Fruit fly (Drosophila melanogaster) whole organism, wandering third instar larva: Measurements from ENCODE around the gene CG8042.

Experiments used
- Abd-B ChIP-seq: fragments of >200 bp; optimal IDR thresholded peaks from 2 replicates; lab custom pipeline; 2017; ENCODE audit warnings: missing biosample characterization, missing genetic modification characterization
- CG32264 ChIP-seq: fragments of 200-800 bp; sonication (Bioruptor generic); optimal IDR thresholded peaks from 2 replicates; lab custom pipeline; 2016; ENCODE audit warnings: missing biosample characterization, missing genetic modification characterization
- CrebA ChIP-seq: fragments of 200-800 bp; sonication (Bioruptor generic); optimal IDR thresholded peaks from 2 replicates; lab custom pipeline; 2016; ENCODE audit warnings: missing biosample characterization, mild to moderate bottlenecking, missing genetic modification characterization, borderline replicate concordance
- Dif ChIP-seq: fragments of 200-275, 200-300 bp; sonication (Bioruptor generic); optimal IDR thresholded peaks from 2 replicates; lab custom pipeline; 2018; ENCODE audit warnings: missing biosample characterization, missing genetic modification characterization; ENCODE audit not compliant: partially characterized antibody
- GATAd ChIP-seq: sonication (Bioruptor generic); optimal IDR thresholded peaks from 2 replicates; lab custom pipeline; 2016; ENCODE audit warnings: missing biosample characterization, missing genetic modification characterization
- HLH106 ChIP-seq: fragments of 200-800 bp; optimal IDR thresholded peaks from 3 replicates; lab custom pipeline; 2019; ENCODE audit warnings: missing biosample characterization, mild to moderate bottlenecking, missing genetic modification characterization, moderate library complexity
- Hr78 ChIP-seq: fragments of >200 bp; optimal IDR thresholded peaks from 2 replicates; lab custom pipeline; 2017; ENCODE audit warnings: missing biosample characterization, missing genetic modification characterization
- Hr83 ChIP-seq: fragments of 200-300 bp; sonication (Bioruptor generic); optimal IDR thresholded peaks from 2 replicates; lab custom pipeline; 2016; ENCODE audit warnings: missing biosample characterization, mild to moderate bottlenecking, missing genetic modification characterization, moderate library complexity; ENCODE audit not compliant: poor library complexity, severe bottlenecking
- Jra ChIP-seq: sonication (Bioruptor generic); optimal IDR thresholded peaks from 2 replicates; lab custom pipeline; 2016; ENCODE audit warnings: missing biosample characterization, missing genetic modification characterization
- Myc ChIP-seq: fragments of >200 bp; optimal IDR thresholded peaks from 2 replicates; lab custom pipeline; 2017
- N ChIP-seq: fragments of >200 bp; optimal IDR thresholded peaks from 2 replicates; lab custom pipeline; 2018; ENCODE audit warnings: missing biosample characterization, missing external identifiers, missing genetic modification characterization
- OdsH ChIP-seq: fragments of 200-800 bp; sonication (Bioruptor generic); optimal IDR thresholded peaks from 2 replicates; lab custom pipeline; 2016; ENCODE audit warnings: missing biosample characterization, mild to moderate bottlenecking, missing genetic modification characterization
- Rel ChIP-seq, 2 experiments: fragments of 200-800 bp; sonication (Bioruptor generic) in 1 of 2; optimal IDR thresholded peaks; 2 replicates in 1 of 2; 3 replicates in 1 of 2; lab custom pipeline; 2016 to 2019; ENCODE audit warnings: mild to moderate bottlenecking in 2 of 2, missing biosample characterization in 2 of 2, missing genetic modification characterization in 2 of 2, moderate library complexity in 1 of 2
- Sp1 ChIP-seq: fragments of 200-800 bp; sonication (Bioruptor generic); optimal IDR thresholded peaks from 3 replicates; lab custom pipeline; 2019; ENCODE audit warnings: missing biosample characterization, mild to moderate bottlenecking, missing genetic modification characterization, moderate library complexity
- Vsx2 ChIP-seq: fragments of 200-300, 225-300 bp; sonication (Bioruptor generic); optimal IDR thresholded peaks from 2 replicates; lab custom pipeline; 2018; ENCODE audit warnings: missing biosample characterization, missing genetic modification characterization; ENCODE audit not compliant: partially characterized antibody
- dl ChIP-seq, 2 experiments: fragments of 175-275, 200-275 bp in 1 of 2; fragments of 200-275 bp in 1 of 2; sonication (Bioruptor generic); optimal IDR thresholded peaks; lab custom pipeline; 2018; ENCODE audit warnings: mild to moderate bottlenecking in 2 of 2, missing biosample characterization in 2 of 2, missing genetic modification characterization in 2 of 2, moderate library complexity in 2 of 2; ENCODE audit not compliant: partially characterized antibody in 2 of 2, insufficient read depth in 1 of 2
- dmrt93B ChIP-seq: fragments of 200-800 bp; sonication (Bioruptor generic); optimal IDR thresholded peaks from 2 replicates; lab custom pipeline; 2018; ENCODE audit warnings: missing biosample characterization, mild to moderate bottlenecking, missing genetic modification characterization
- dsf ChIP-seq: sonication (Bioruptor generic); optimal IDR thresholded peaks from 2 replicates; lab custom pipeline; 2016; ENCODE audit warnings: missing biosample characterization, missing genetic modification characterization, borderline replicate concordance
- ey ChIP-seq: fragments of 200-800 bp; sonication (Bioruptor generic); optimal IDR thresholded peaks from 2 replicates; lab custom pipeline; 2016; ENCODE audit warnings: missing biosample characterization, missing genetic modification characterization
- fru ChIP-seq: fragments of 200-800 bp; sonication (Bioruptor generic); optimal IDR thresholded peaks from 3 replicates; lab custom pipeline; 2016; ENCODE audit warnings: missing biosample characterization, mild to moderate bottlenecking, missing genetic modification characterization
- h ChIP-seq: fragments of 200-800 bp; sonication (Bioruptor generic); optimal IDR thresholded peaks from 3 replicates; lab custom pipeline; 2016; ENCODE audit warnings: missing biosample characterization, mild to moderate bottlenecking, missing genetic modification characterization
- psq ChIP-seq: fragments of 200-800 bp; sonication (Bioruptor generic); optimal IDR thresholded peaks from 3 replicates; lab custom pipeline; 2017; ENCODE audit warnings: missing biosample characterization, mild to moderate bottlenecking, missing genetic modification characterization, moderate library complexity
- rgr ChIP-seq: fragments of 200-800 bp; sonication (Bioruptor generic); optimal IDR thresholded peaks from 3 replicates; lab custom pipeline; 2016; ENCODE audit warnings: missing biosample characterization, mild to moderate bottlenecking, missing genetic modification characterization
- sage ChIP-seq: fragments of 200-800 bp; sonication (Bioruptor generic); optimal IDR thresholded peaks from 2 replicates; lab custom pipeline; 2016; ENCODE audit warnings: missing biosample characterization, mild to moderate bottlenecking, missing genetic modification characterization
- sv ChIP-seq: fragments of 200-800 bp; sonication (Bioruptor generic); optimal IDR thresholded peaks from 3 replicates; lab custom pipeline; 2016; ENCODE audit warnings: missing biosample characterization, missing genetic modification characterization
- tai ChIP-seq: sonication (Bioruptor generic); optimal IDR thresholded peaks from 2 replicates; lab custom pipeline; 2016; ENCODE audit warnings: missing biosample characterization, missing genetic modification characterization
- usp ChIP-seq: fragments of >200 bp; optimal IDR thresholded peaks from 2 replicates; lab custom pipeline; 2017; ENCODE audit warnings: missing biosample characterization, missing genetic modification characterization
- woc ChIP-seq: sonication (Bioruptor generic); optimal IDR thresholded peaks from 2 replicates; lab custom pipeline; 2016; ENCODE audit warnings: missing biosample characterization, mild to moderate bottlenecking, missing genetic modification characterization

Gene CG8042

dm6 chr3L:7949778-7950177, 25.0 kb downstream of the CG8042 start:
- TF ChIP-seq Vsx2 (GFP tag; lab: Kevin White, UChicago) (peak; percentile 81), dmrt93B (GFP tag; lab: Kevin White, UChicago) (no peak), CG32264 (GFP tag; lab: Kevin White, UChicago) (no peak), rgr (no peak), usp (GFP tag; lab: Kevin White, UChicago) (no peak), N (GFP tag; lab: Kevin White, UChicago) (no peak), Myc (lab: Kevin White, UChicago) (no peak), Dif (no peak)

- TF ChIP-seq fru (GFP tag; lab: Kevin White, UChicago), result peak; percentile 9
- TF ChIP-seq Dif, result peak; percentile 54
- peak; percentile 53 for TF ChIP-seq Vsx2 (GFP tag; lab: Kevin White, UChicago)
- no peak for TF ChIP-seq sage (GFP tag; lab: Kevin White, UChicago)
- peak; percentile 39 for TF ChIP-seq h (GFP tag; lab: Kevin White, UChicago)
- peak in 1 of 2 experiments; percentile 59 for TF ChIP-seq dl (GFP tag; optimal IDR thresholded peaks at IDR 0.05; lab: Kevin White, UChicago; ENCODE audit: insufficient read depth in 1 of 2, partially characterized antibody in 2 of 2)
Observed at dm6 chr3L:7947880-7948286, 26.9 kb downstream of the CG8042 start, which contains the start of gene exex. TSS of gene exex (plus strand) at chr3L:7948186.

dm6 chr3L:7946222-7946621, 28.6 kb downstream of the CG8042 start, which contains the start of gene CG43880:
TSS of gene CG43880 (minus strand) at chr3L:7946322.
- TF ChIP-seq dsf (GFP tag; lab: Kevin White, UChicago) (no peak), HLH106 (no peak), sv (GFP tag; lab: Kevin White, UChicago) (no peak), N (GFP tag; lab: Kevin White, UChicago) (no peak), ey (GFP tag; lab: Kevin White, UChicago) (no peak), woc (GFP tag; lab: Kevin White, UChicago) (no peak), Hr83 (GFP tag; lab: Kevin White, UChicago) (no peak), OdsH (GFP tag; lab: Kevin White, UChicago) (no peak), sage (GFP tag; lab: Kevin White, UChicago) (no peak), Jra (no peak)

- TF ChIP-seq sv (GFP tag; lab: Kevin White, UChicago) (no peak), Abd-B (no peak)
Observed at dm6 chr3L:7943950-7944349, 30.8 kb downstream of the CG8042 start.

- peak; percentile 29 for TF ChIP-seq psq (GFP tag; lab: Kevin White, UChicago)
- TF ChIP-seq Vsx2 (GFP tag; lab: Kevin White, UChicago), result no peak
- TF ChIP-seq Hr78 (GFP tag; lab: Kevin White, UChicago), result no peak
- no peak for TF ChIP-seq tai (GFP tag; lab: Kevin White, UChicago)
- TF ChIP-seq Myc (lab: Kevin White, UChicago), result no peak
- peak; percentile 4 for TF ChIP-seq dmrt93B (GFP tag; lab: Kevin White, UChicago)
- no peak for TF ChIP-seq sv (GFP tag; lab: Kevin White, UChicago)
- no peak for TF ChIP-seq woc (GFP tag; lab: Kevin White, UChicago)
- TF ChIP-seq ey (GFP tag; lab: Kevin White, UChicago), result no peak
Observed at dm6 chr3L:7943046-7943445, 31.7 kb downstream of the CG8042 start.

- TF ChIP-seq h (GFP tag; lab: Kevin White, UChicago) (peak; percentile 34), CrebA (GFP tag; lab: Kevin White, UChicago) (peak; percentile 42), Rel (GFP tag; optimal IDR thresholded peaks at IDR 0.05; lab: Kevin White, UChicago) (no peak), Rel (tag; optimal IDR thresholded peaks at IDR 0.05; lab: Kevin White, UChicago) (no peak), Sp1 (GFP tag; lab: Kevin White, UChicago) (peak; percentile 20), GATAd (GFP tag; lab: Kevin White, UChicago) (no peak)
Observed at dm6 chr3L:7942403-7942952, 32.3 kb downstream of the CG8042 start.
